Fruit fly (Drosophila melanogaster) whole organism, embryonic: ENCODE results near the gene Pis.

ENCODE experiments used
- Adf1 ChIP-seq: fragments of 200-800 bp; sonication (Bioruptor generic); IDR thresholded peaks from 2 replicates; pipeline ENCODE4 v1.3.6; 2022; ENCODE audit warnings: missing biosample characterization, missing genetic modification characterization
- CG10654 ChIP-seq: fragments of 200-800 bp; sonication (Bioruptor generic); optimal IDR thresholded peaks from 2 replicates; lab custom pipeline; 2016; ENCODE audit warnings: missing biosample characterization, missing genetic modification characterization
- CG11085 ChIP-seq: fragments of 200-800 bp; sonication (Bioruptor generic); IDR thresholded peaks from 2 replicates; pipeline ENCODE4 v1.3.6; 2022; ENCODE audit warnings: missing biosample characterization, missing genetic modification characterization
- CG11093 ChIP-seq: fragments of 200-800 bp; sonication (Bioruptor generic); IDR thresholded peaks from 3 replicates; pipeline ENCODE4 v1.3.6; 2022; ENCODE audit warnings: missing biosample characterization, missing genetic modification characterization
- CG11504 ChIP-seq: fragments of 200-800 bp; sonication (Bioruptor generic); optimal IDR thresholded peaks from 3 replicates; lab custom pipeline; 2019; ENCODE audit warnings: missing biosample characterization, mild to moderate bottlenecking, missing genetic modification characterization, moderate library complexity
- CG11560 ChIP-seq: fragments of 200-800 bp; sonication (Bioruptor generic); IDR thresholded peaks from 3 replicates; pipeline ENCODE4 v1.3.6; 2022; ENCODE audit warnings: missing biosample characterization, missing genetic modification characterization
- CG12071 ChIP-seq: fragments of 200-800 bp; sonication (Bioruptor generic); optimal IDR thresholded peaks from 3 replicates; lab custom pipeline; 2018; ENCODE audit warnings: missing biosample characterization, mild to moderate bottlenecking, missing genetic modification characterization
- CG13123 ChIP-seq: fragments of 200-800 bp; sonication (Bioruptor generic); optimal IDR thresholded peaks from 2 replicates; lab custom pipeline; 2016; ENCODE audit warnings: missing biosample characterization, missing genetic modification characterization
- CG16813 ChIP-seq: fragments of 200-800 bp; sonication (Bioruptor generic); IDR thresholded peaks from 3 replicates; pipeline ENCODE4 v1.3.6; 2022; ENCODE audit warnings: missing biosample characterization, missing genetic modification characterization; ENCODE audit not compliant: partially characterized antibody
- CG16863 ChIP-seq: fragments of 200-800 bp; sonication (Bioruptor generic); optimal IDR thresholded peaks from 3 replicates; lab custom pipeline; 2016; ENCODE audit warnings: missing biosample characterization, missing genetic modification characterization
- CG18011 ChIP-seq: fragments of 200-800 bp; sonication (Bioruptor generic); optimal IDR thresholded peaks from 2 replicates; lab custom pipeline; 2017; ENCODE audit warnings: missing biosample characterization, missing genetic modification characterization, mild to moderate bottlenecking, moderate library complexity, missing genotype
- CG18476 ChIP-seq: fragments of 200-800 bp; sonication (Bioruptor generic); optimal IDR thresholded peaks from 2 replicates; lab custom pipeline; 2016; ENCODE audit warnings: missing biosample characterization, mild to moderate bottlenecking, missing genetic modification characterization
- CG2678 ChIP-seq: fragments of 200-800 bp; sonication (Bioruptor generic); optimal IDR thresholded peaks from 3 replicates; lab custom pipeline; 2019; ENCODE audit warnings: missing biosample characterization, mild to moderate bottlenecking, missing genetic modification characterization, moderate library complexity
- CG31365 ChIP-seq: fragments of 200-800 bp; sonication (Bioruptor generic); optimal IDR thresholded peaks from 2 replicates; lab custom pipeline; 2018; ENCODE audit warnings: missing biosample characterization, mild to moderate bottlenecking, missing genetic modification characterization
- CG4328 ChIP-seq: fragments of 200-800 bp; sonication (Bioruptor generic); optimal IDR thresholded peaks from 3 replicates; lab custom pipeline; 2017; ENCODE audit warnings: missing biosample characterization, missing genetic modification reagents, missing genetic modification characterization
- CG4404 ChIP-seq: fragments of 200-800 bp; sonication (Bioruptor generic); IDR thresholded peaks from 2 replicates; pipeline ENCODE4 v1.3.6; 2022; ENCODE audit warnings: missing biosample characterization, missing genetic modification characterization
- CG4730 ChIP-seq: fragments of 200-800 bp; sonication (Bioruptor generic); IDR thresholded peaks from 2 replicates; pipeline ENCODE4 v1.3.6; 2022; ENCODE audit warnings: missing biosample characterization, missing genetic modification characterization
- CG7928 ChIP-seq: fragments of 200-800 bp; sonication (Bioruptor generic); optimal IDR thresholded peaks from 2 replicates; lab custom pipeline; 2017; ENCODE audit warnings: missing biosample characterization, mild to moderate bottlenecking, missing genetic modification characterization
- CG8290 ChIP-seq, 3 experiments: fragments of 200-800 bp; sonication (Bioruptor generic); optimal IDR thresholded peaks; 2 replicates each; lab custom pipeline; 2016 to 2019; ENCODE audit warnings: missing biosample characterization in 3 of 3, missing genetic modification characterization in 3 of 3, mild to moderate bottlenecking in 2 of 3, moderate library complexity in 1 of 3
- CG8765 ChIP-seq: fragments of 200-800 bp; sonication (Bioruptor generic); IDR thresholded peaks from 2 replicates; pipeline ENCODE4 v1.3.6; 2022; ENCODE audit warnings: missing biosample characterization, missing genetic modification characterization
- CG9437 ChIP-seq: fragments of 200-800 bp; sonication (Bioruptor generic); optimal IDR thresholded peaks from 2 replicates; lab custom pipeline; 2018; ENCODE audit warnings: missing biosample characterization, mild to moderate bottlenecking, missing genetic modification characterization
- CG9932 ChIP-seq: fragments of 200-800 bp; sonication (Bioruptor generic); IDR thresholded peaks from 2 replicates; pipeline ENCODE4 v1.3.6; 2022; ENCODE audit warnings: missing biosample characterization, missing genetic modification characterization
- CHES-1-like ChIP-seq: fragments of 200-800 bp; sonication (Bioruptor generic); optimal IDR thresholded peaks from 2 replicates; lab custom pipeline; 2016; ENCODE audit warnings: missing biosample characterization, missing genetic modification characterization
- Dip2 ChIP-seq: fragments of 200-800 bp; sonication (Bioruptor generic); IDR thresholded peaks from 2 replicates; pipeline ENCODE4 v1.3.6; 2022; ENCODE audit warnings: missing biosample characterization, missing genetic modification characterization
- Doc3 ChIP-seq: fragments of 200-800 bp; sonication (Bioruptor generic); IDR thresholded peaks from 3 replicates; pipeline ENCODE4 v1.3.6; 2022; ENCODE audit warnings: missing biosample characterization, missing genetic modification characterization; ENCODE audit not compliant: partially characterized antibody
- Dref ChIP-seq: fragments of 200-800 bp; sonication (Bioruptor generic); IDR thresholded peaks from 2 replicates; pipeline ENCODE4 v1.3.6; 2022; ENCODE audit warnings: missing biosample characterization, missing genetic modification characterization
- HmgZ ChIP-seq: fragments of 200-800 bp; sonication (Bioruptor generic); optimal IDR thresholded peaks from 2 replicates; lab custom pipeline; 2018; ENCODE audit warnings: missing biosample characterization, mild to moderate bottlenecking, missing genetic modification characterization
- Lim3 ChIP-seq: fragments of 200-800 bp; sonication (Bioruptor generic); IDR thresholded peaks from 2 replicates; pipeline ENCODE4 v1.3.6; 2022; ENCODE audit warnings: missing biosample characterization, missing genetic modification characterization
- Mes4 ChIP-seq: fragments of 200-800 bp; sonication (Bioruptor generic); optimal IDR thresholded peaks from 2 replicates; lab custom pipeline; 2016; ENCODE audit warnings: missing biosample characterization, missing genetic modification characterization
- Nf-YB ChIP-seq: fragments of 200-800 bp; sonication (Bioruptor generic); optimal IDR thresholded peaks from 3 replicates; lab custom pipeline; 2019; ENCODE audit warnings: missing biosample characterization, mild to moderate bottlenecking, missing genetic modification characterization, moderate library complexity
- Oli ChIP-seq: fragments of 200-800 bp; sonication (Bioruptor generic); optimal IDR thresholded peaks from 2 replicates; lab custom pipeline; 2018; ENCODE audit warnings: missing biosample characterization, mild to moderate bottlenecking, missing genetic modification characterization, moderate library complexity
- Ptx1 ChIP-seq: fragments of 200-800 bp; sonication (Bioruptor generic); IDR thresholded peaks from 2 replicates; pipeline ENCODE4 v1.3.6; 2022; ENCODE audit warnings: missing biosample characterization, missing genetic modification characterization
- Trl ChIP-seq, 3 experiments: fragments of >200 bp in 2 of 3; fragments of 200-800 bp in 1 of 3; sonication (Bioruptor generic) in 1 of 3; optimal IDR thresholded peaks; 2 replicates in 1 of 3; 3 replicates in 2 of 3; lab custom pipeline; 2016 to 2017; ENCODE audit warnings: missing biosample characterization in 1 of 3, missing genetic modification characterization in 1 of 3
- Xbp1 ChIP-seq: fragments of 200-800 bp; sonication (Bioruptor generic); optimal IDR thresholded peaks from 3 replicates; lab custom pipeline; 2016; ENCODE audit warnings: missing biosample characterization, mild to moderate bottlenecking, missing genetic modification characterization
- ash1 ChIP-seq: fragments of 200-800 bp; sonication (Bioruptor generic); optimal IDR thresholded peaks from 2 replicates; lab custom pipeline; 2018; ENCODE audit warnings: missing biosample characterization, mild to moderate bottlenecking, missing genetic modification characterization
- bsh ChIP-seq, 2 experiments: fragments of 200-800 bp; sonication (Bioruptor generic); optimal IDR thresholded peaks; 2 replicates each; lab custom pipeline; 2017 to 2018; ENCODE audit warnings: mild to moderate bottlenecking in 2 of 2, missing biosample characterization in 2 of 2, missing genetic modification characterization in 2 of 2, moderate library complexity in 1 of 2
- cg ChIP-seq: fragments of 200-800 bp; sonication (Bioruptor generic); optimal IDR thresholded peaks from 3 replicates; lab custom pipeline; 2019; ENCODE audit warnings: missing biosample characterization, mild to moderate bottlenecking, missing genetic modification characterization, moderate library complexity
- croc ChIP-seq: fragments of 200-800 bp; sonication (Bioruptor generic); conservative IDR thresholded peaks from 3 replicates; pipeline ENCODE4 v1.3.6; 2022; ENCODE audit warnings: missing biosample characterization, missing genetic modification characterization
- crol ChIP-seq: fragments of 200-800 bp; sonication (Bioruptor generic); IDR thresholded peaks from 2 replicates; pipeline ENCODE4 v1.3.6; 2022; ENCODE audit warnings: missing biosample characterization, missing genetic modification characterization
- disco-r ChIP-seq: fragments of 200-800 bp; sonication (Bioruptor generic); optimal IDR thresholded peaks from 2 replicates; lab custom pipeline; 2016; ENCODE audit warnings: missing biosample characterization, missing genetic modification characterization
- dysf ChIP-seq: fragments of 200-800 bp; sonication (Bioruptor generic); IDR thresholded peaks from 3 replicates; pipeline ENCODE4 v1.3.6; 2022; ENCODE audit warnings: missing biosample characterization, missing genetic modification characterization
- emc ChIP-seq: fragments of 200-800 bp; sonication (Bioruptor generic); optimal IDR thresholded peaks from 2 replicates; lab custom pipeline; 2016; ENCODE audit warnings: missing biosample characterization, missing genetic modification characterization
- hth ChIP-seq: fragments of >200 bp; optimal IDR thresholded peaks from 2 replicates; lab custom pipeline; 2017; ENCODE audit warnings: inconsistent platforms
- lola ChIP-seq, 3 experiments: fragments of >200 bp in 2 of 3; fragments of 200-800 bp in 1 of 3; sonication (Bioruptor generic) in 1 of 3; optimal IDR thresholded peaks; 2 replicates each; lab custom pipeline; 2017 to 2019; ENCODE audit warnings: missing biosample characterization in 3 of 3, missing genetic modification characterization in 3 of 3, mild to moderate bottlenecking in 1 of 3, moderate library complexity in 1 of 3
- pb ChIP-seq: fragments of 200-800 bp; sonication (Bioruptor generic); optimal IDR thresholded peaks from 3 replicates; lab custom pipeline; 2016; ENCODE audit warnings: missing biosample characterization, missing genetic modification characterization
- slou ChIP-seq: fragments of 200-800 bp; sonication (Bioruptor generic); optimal IDR thresholded peaks from 3 replicates; lab custom pipeline; 2016; ENCODE audit warnings: missing biosample characterization, missing genetic modification characterization
- sqz ChIP-seq: fragments of 200-800 bp; sonication (Bioruptor generic); optimal IDR thresholded peaks from 3 replicates; lab custom pipeline; 2018; ENCODE audit warnings: missing biosample characterization, mild to moderate bottlenecking, missing genetic modification characterization
- vfl ChIP-seq: fragments of 200-800 bp; sonication (Bioruptor generic); optimal IDR thresholded peaks from 2 replicates; lab custom pipeline; 2016; ENCODE audit warnings: missing biosample characterization, missing genetic modification characterization
- vvl ChIP-seq: fragments of 200-800 bp; sonication (Bioruptor generic); IDR thresholded peaks from 2 replicates; pipeline ENCODE4 v1.3.6; 2022; ENCODE audit warnings: missing biosample characterization, missing genetic modification characterization
- zen2 ChIP-seq: fragments of 200-800 bp; sonication (Bioruptor generic); IDR thresholded peaks from 3 replicates; pipeline ENCODE4 v1.3.6; 2022; ENCODE audit warnings: missing biosample characterization, missing genetic modification characterization; ENCODE audit not compliant: partially characterized antibody

The Pis gene

DNA sequence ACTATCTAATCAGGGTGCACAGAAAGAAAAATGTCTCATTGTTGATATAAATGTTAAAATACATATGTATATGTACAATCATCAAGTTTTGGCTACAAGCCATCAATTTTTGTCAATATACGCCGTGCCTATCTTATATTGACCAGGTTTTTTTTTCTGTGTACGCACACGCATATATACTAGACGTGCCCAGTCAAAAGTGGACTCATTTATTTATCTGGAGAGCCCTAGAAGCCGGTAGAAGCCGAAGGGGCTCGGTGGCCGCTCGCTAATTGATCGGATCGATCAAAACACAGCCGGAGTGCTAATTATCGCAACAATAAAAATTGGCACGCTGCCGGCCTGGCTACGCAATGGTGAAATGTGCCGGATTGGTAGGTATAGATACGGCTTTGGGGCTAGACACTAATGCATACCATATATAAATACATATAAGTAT lies 36.7 kb upstream of the Pis start (continued):
- TF ChIP-seq CG18011 (GFP tag; lab: Kevin White, UChicago) (peak; percentile 48), hth (lab: Kevin White, UChicago) (no peak), CG8765 (no peak), disco-r (GFP tag; lab: Kevin White, UChicago) (no peak), Ptx1 (peak; percentile 75), dysf (GFP tag; lab: Robert Waterston, UW) (peak; percentile 83), CG10654 (peak; percentile 31), cg (GFP tag; lab: Kevin White, UChicago) (no peak), CG11560 (tag; lab: Robert Waterston, UW) (peak; percentile 21; the same call in 1 of the 3 replicates), CG11504 (tag; lab: Kevin White, UChicago) (peak; percentile 74), Doc3 (GFP tag; lab: Robert Waterston, UW) (no peak), CG18476 (GFP tag; lab: Kevin White, UChicago) (no peak), CG11093 (GFP tag; lab: Robert Waterston, UW) (no peak), CG12071 (GFP tag; lab: Kevin White, UChicago) (peak; percentile 67), Dip2 (GFP tag; lab: Robert Waterston, UW) (no peak), zen2 (GFP tag; lab: Robert Waterston, UW) (no peak), CG9437 (GFP tag; lab: Kevin White, UChicago) (no peak), Dref (GFP tag; lab: Robert Waterston, UW) (no peak), CG31365 (peak; percentile 52), crol (GFP tag; lab: Robert Waterston, UW) (no peak), Nf-YB (GFP tag; lab: Kevin White, UChicago) (peak; percentile 44), CHES-1-like (GFP tag; lab: Kevin White, UChicago) (peak; percentile 50), CG4404 (GFP tag; lab: Robert Waterston, UW) (peak; percentile 50), Adf1 (GFP tag; lab: Robert Waterston, UW) (peak; percentile 52; the same call in 1 of the 2 replicates), CG11085 (GFP tag; lab: Robert Waterston, UW) (peak; percentile 74), Lim3 (GFP tag; lab: Robert Waterston, UW) (no peak), CG16813 (GFP tag; lab: Robert Waterston, UW) (no peak), vvl (GFP tag; lab: Robert Waterston, UW) (peak; percentile 84), CG16863 (peak; percentile 54), slou (GFP tag; lab: Kevin White, UChicago) (peak; percentile 9), HmgZ (tag; lab: Kevin White, UChicago) (peak; percentile 88), sqz (GFP tag; lab: Kevin White, UChicago) (no peak), Trl (optimal IDR thresholded peaks at IDR 0.05; lab: Kevin White, UChicago) (no peak), Trl (GFP tag; optimal IDR thresholded peaks at IDR 0.05; lab: Kevin White, UChicago) (peak; percentile 46), CG8290 (GFP tag; optimal IDR thresholded peaks at IDR 0.05; lab: Kevin White, UChicago) (no peak), CG8290 (tag; optimal IDR thresholded peaks at IDR 0.05; lab: Kevin White, UChicago) (peak in 1 of 2 experiments; percentile 82), CG9932 (GFP tag; lab: Robert Waterston, UW) (peak; percentile 87), pb (no peak), CG4328 (GFP tag; lab: Kevin White, UChicago) (peak; percentile 58), CG2678 (tag; lab: Kevin White, UChicago) (peak; percentile 84), CG4730 (peak; percentile 53; the same call in 1 of the 2 replicates), vfl (GFP tag; lab: Kevin White, UChicago) (peak; percentile 60), ash1 (GFP tag; lab: Kevin White, UChicago) (peak; percentile 42), bsh (GFP tag; optimal IDR thresholded peaks at IDR 0.05; lab: Kevin White, UChicago) (peak; percentile 5 to 66), CG7928 (GFP tag; lab: Kevin White, UChicago) (peak; percentile 15), Oli (tag; lab: Kevin White, UChicago) (peak; percentile 75), Xbp1 (peak; percentile 66), croc (no peak; the same call in 2 of the 3 replicates), CG13123 (GFP tag; lab: Kevin White, UChicago) (peak; percentile 9), emc (peak; percentile 17), Mes4 (GFP tag; lab: Kevin White, UChicago) (no peak), lola (GFP tag; optimal IDR thresholded peaks at IDR 0.05; lab: Kevin White, UChicago) (peak in 1 of 3 experiments; percentile 25)
